Fruit fly (Drosophila melanogaster) whole organism, prepupa: ENCODE data around the gene RnpS1.

Experiments
- Blimp-1 ChIP-seq: fragments of 200-800 bp; sonication (Bioruptor generic); optimal IDR thresholded peaks from 3 replicates; lab custom pipeline; 2017; ENCODE audit warnings: missing biosample characterization, missing genetic modification characterization, mild to moderate bottlenecking, moderate library complexity, missing genetic modification reagents
- CG8119 ChIP-seq: fragments of 200-800 bp; sonication (Bioruptor generic); IDR thresholded peaks from 3 replicates; pipeline ENCODE4 v1.3.6; 2022; ENCODE audit warnings: missing biosample characterization, missing genetic modification characterization
- CG8632 ChIP-seq: fragments of 200-800 bp; sonication (Bioruptor generic); optimal IDR thresholded peaks from 3 replicates; lab custom pipeline; 2016; ENCODE audit warnings: missing biosample characterization, missing genetic modification characterization
- CG9139 ChIP-seq: fragments of 200-800 bp; sonication (Bioruptor generic); optimal IDR thresholded peaks from 3 replicates; lab custom pipeline; 2017; ENCODE audit warnings: missing biosample characterization, mild to moderate bottlenecking, missing genetic modification characterization
- Hr39 ChIP-seq: fragments of 200-800 bp; sonication (Bioruptor generic); optimal IDR thresholded peaks from 2 replicates; lab custom pipeline; 2016; ENCODE audit warnings: missing biosample characterization, missing genetic modification characterization
- OdsH ChIP-seq: fragments of 200-800 bp; sonication (Bioruptor generic); optimal IDR thresholded peaks from 3 replicates; lab custom pipeline; 2016; ENCODE audit warnings: missing biosample characterization, missing genetic modification characterization
- fd59A ChIP-seq: fragments of 200-800 bp; sonication (Bioruptor generic); optimal IDR thresholded peaks from 2 replicates; lab custom pipeline; 2017; ENCODE audit warnings: missing biosample characterization, mild to moderate bottlenecking, missing genetic modification characterization, missing genetic modification reagents
- spab ChIP-seq: fragments of 200-800 bp; sonication (Bioruptor generic); optimal IDR thresholded peaks from 2 replicates; lab custom pipeline; 2017; ENCODE audit warnings: missing biosample characterization, mild to moderate bottlenecking, missing genetic modification characterization, missing genetic modification reagents

- TF ChIP-seq CG8119 (GFP tag; lab: Robert Waterston, UW) (0 out of 3 replicates have a peak, but pooled peaks have one; percentile 36), Hr39 (GFP tag; lab: Kevin White, UChicago) (peak; percentile 75), fd59A (GFP tag; lab: Kevin White, UChicago) (no peak), OdsH (GFP tag; lab: Kevin White, UChicago) (no peak), CG9139 (GFP tag; lab: Kevin White, UChicago) (no peak), Blimp-1 (GFP tag; lab: Kevin White, UChicago) (peak; percentile 31), CG8632 (no peak), spab (GFP tag; lab: Kevin White, UChicago) (no peak)
These were observed 7.7 kb downstream of the RnpS1 start, which contains the start of the genes AP-1mu and MBD-like for dm6 chr3R:9559413-9560014.
